Fruit fly (Drosophila melanogaster) whole organism, embryonic: ENCODE results near the gene CG43354.
A peak's percentile ranks its signal among the peaks of the same experiment; 100 is the strongest.

ENCODE experiments used
- Antp ChIP-seq: fragments of 200-800 bp; sonication (Bioruptor generic); optimal IDR thresholded peaks from 3 replicates; lab custom pipeline; 2016; ENCODE audit warnings: missing biosample characterization, missing genetic modification characterization
- Awh ChIP-seq: fragments of 200-800 bp; sonication (Bioruptor generic); IDR thresholded peaks from 2 replicates; pipeline ENCODE4, ENCODE4 v1.3.6; 2022; ENCODE audit warnings: missing biosample characterization, missing genetic modification characterization
- Blimp-1 ChIP-seq: fragments of 200-800 bp; sonication (Bioruptor generic); optimal IDR thresholded peaks from 3 replicates; lab custom pipeline; 2018; ENCODE audit warnings: missing biosample characterization, missing genetic modification characterization, mild to moderate bottlenecking, moderate library complexity, missing genetic modification reagents
- BtbVII ChIP-seq: fragments of 200-800 bp; sonication (Bioruptor generic); optimal IDR thresholded peaks from 3 replicates; lab custom pipeline; 2017; ENCODE audit warnings: missing biosample characterization, mild to moderate bottlenecking, missing genetic modification characterization
- CG10321 ChIP-seq: fragments of 200-800 bp; sonication (Bioruptor generic); IDR thresholded peaks from 2 replicates; pipeline ENCODE4 v1.3.6; 2022; ENCODE audit warnings: missing biosample characterization, missing genetic modification characterization
- CG11504 ChIP-seq: fragments of 200-800 bp; sonication (Bioruptor generic); optimal IDR thresholded peaks from 3 replicates; lab custom pipeline; 2019; ENCODE audit warnings: missing biosample characterization, mild to moderate bottlenecking, missing genetic modification characterization, moderate library complexity
- CG12769 ChIP-seq: fragments of 200-800 bp; sonication (Bioruptor generic); optimal IDR thresholded peaks from 2 replicates; lab custom pipeline; 2019; ENCODE audit warnings: missing biosample characterization, mild to moderate bottlenecking, missing genetic modification characterization, moderate library complexity
- CG1603 ChIP-seq: fragments of 200-800 bp; sonication (Bioruptor generic); optimal IDR thresholded peaks from 2 replicates; lab custom pipeline; 2019; ENCODE audit warnings: missing biosample characterization, mild to moderate bottlenecking, missing genetic modification characterization, moderate library complexity
- CG1647 ChIP-seq: fragments of 200-800 bp; sonication (Bioruptor generic); optimal IDR thresholded peaks from 3 replicates; lab custom pipeline; 2016; ENCODE audit warnings: missing biosample characterization, missing genetic modification characterization
- CG17186 ChIP-seq: fragments of 200-800 bp; sonication (Bioruptor generic); optimal IDR thresholded peaks from 3 replicates; lab custom pipeline; 2017; ENCODE audit warnings: missing biosample characterization, missing genetic modification reagents, missing genetic modification characterization
- CG2199 ChIP-seq: fragments of 200-800 bp; sonication (Bioruptor generic); IDR thresholded peaks from 3 replicates; pipeline ENCODE4 v1.3.6; 2022; ENCODE audit warnings: missing biosample characterization, missing genetic modification characterization
- CG30431 ChIP-seq: fragments of 200-800 bp; sonication (Bioruptor generic); optimal IDR thresholded peaks from 2 replicates; lab custom pipeline; 2017; ENCODE audit warnings: missing biosample characterization, missing genetic modification characterization
- CG31365 ChIP-seq: fragments of 200-800 bp; sonication (Bioruptor generic); optimal IDR thresholded peaks from 2 replicates; lab custom pipeline; 2018; ENCODE audit warnings: missing biosample characterization, mild to moderate bottlenecking, missing genetic modification characterization
- CG4404 ChIP-seq: fragments of 200-800 bp; sonication (Bioruptor generic); IDR thresholded peaks from 2 replicates; pipeline ENCODE4 v1.3.6; 2022; ENCODE audit warnings: missing biosample characterization, missing genetic modification characterization
- CG6175 ChIP-seq: fragments of 200-800 bp; sonication (Bioruptor generic); IDR thresholded peaks from 3 replicates; pipeline ENCODE4 v1.3.6; 2022; ENCODE audit warnings: missing biosample characterization, missing genetic modification characterization
- CG6689 ChIP-seq: fragments of 200-800 bp; sonication (Bioruptor generic); IDR thresholded peaks from 2 replicates; pipeline ENCODE4 v1.3.6; 2022; ENCODE audit warnings: missing biosample characterization, missing genetic modification characterization
- CG8765 ChIP-seq: fragments of 200-800 bp; sonication (Bioruptor generic); IDR thresholded peaks from 2 replicates; pipeline ENCODE4 v1.3.6; 2022; ENCODE audit warnings: missing biosample characterization, missing genetic modification characterization
- CG9817 ChIP-seq: fragments of 200-800 bp; sonication (Bioruptor generic); optimal IDR thresholded peaks from 2 replicates; lab custom pipeline; 2018; ENCODE audit warnings: missing biosample characterization, mild to moderate bottlenecking, missing genetic modification characterization, moderate library complexity
- CTCF ChIP-seq: fragments of 200-800 bp; sonication (Bioruptor generic); optimal IDR thresholded peaks from 2 replicates; lab custom pipeline; 2017; ENCODE audit warnings: missing biosample characterization, mild to moderate bottlenecking, missing genetic modification characterization, moderate library complexity
- Camta ChIP-seq: fragments of 200-800 bp; sonication (Bioruptor generic); optimal IDR thresholded peaks from 2 replicates; lab custom pipeline; 2016; ENCODE audit warnings: missing biosample characterization, missing genetic modification characterization
- Dek ChIP-seq: fragments of 200-800 bp; sonication (Bioruptor generic); optimal IDR thresholded peaks from 3 replicates; lab custom pipeline; 2019; ENCODE audit warnings: missing biosample characterization, mild to moderate bottlenecking, missing genetic modification characterization, moderate library complexity
- Ets65A ChIP-seq: fragments of 200-800 bp; sonication (Bioruptor generic); peaks from one replicate; lab custom pipeline; 2016; ENCODE audit warnings: missing biosample characterization, missing genetic modification characterization
- HLH4C ChIP-seq: fragments of 200-800 bp; sonication (Bioruptor generic); IDR thresholded peaks from 3 replicates; pipeline ENCODE4 v1.3.6; 2022; ENCODE audit warnings: missing biosample characterization, missing genetic modification characterization; ENCODE audit not compliant: partially characterized antibody
- Hand ChIP-seq: fragments of 200-800 bp; sonication (Bioruptor generic); optimal IDR thresholded peaks from 2 replicates; lab custom pipeline; 2017; ENCODE audit warnings: mild to moderate bottlenecking, missing biosample characterization, missing genetic modification reagents, missing genetic modification characterization
- Ptx1 ChIP-seq: fragments of 200-800 bp; sonication (Bioruptor generic); IDR thresholded peaks from 2 replicates; pipeline ENCODE4 v1.3.6; 2022; ENCODE audit warnings: missing biosample characterization, missing genetic modification characterization
- Ravus ChIP-seq: fragments of 200-800 bp; sonication (Bioruptor generic); IDR thresholded peaks from 2 replicates; pipeline ENCODE4 v1.3.6; 2022; ENCODE audit warnings: missing biosample characterization, missing genetic modification characterization
- Rfx ChIP-seq: fragments of 200-800 bp; sonication (Bioruptor generic); IDR thresholded peaks from 2 replicates; pipeline ENCODE4 v1.3.6; 2022; ENCODE audit warnings: missing biosample characterization, missing genetic modification characterization
- Six4 ChIP-seq: fragments of 200-800 bp; sonication (Bioruptor generic); optimal IDR thresholded peaks from 2 replicates; lab custom pipeline; 2016; ENCODE audit warnings: missing biosample characterization, missing genetic modification characterization
- abd-A ChIP-seq: fragments of 200-800 bp; sonication (Bioruptor generic); optimal IDR thresholded peaks from 3 replicates; lab custom pipeline; 2019; ENCODE audit warnings: missing biosample characterization, mild to moderate bottlenecking, missing genetic modification characterization, moderate library complexity
- ara ChIP-seq: fragments of 200-800 bp; sonication (Bioruptor generic); IDR thresholded peaks from 2 replicates; pipeline ENCODE4 v1.3.6; 2022; ENCODE audit warnings: missing biosample characterization, missing genetic modification characterization
- corto ChIP-seq: fragments of 200-800 bp; sonication (Bioruptor generic); optimal IDR thresholded peaks from 2 replicates; lab custom pipeline; 2016; ENCODE audit warnings: missing biosample characterization, mild to moderate bottlenecking, missing genetic modification characterization, moderate library complexity
- crol ChIP-seq: fragments of 200-800 bp; sonication (Bioruptor generic); IDR thresholded peaks from 2 replicates; pipeline ENCODE4 v1.3.6; 2022; ENCODE audit warnings: missing biosample characterization, missing genetic modification characterization
- disco-r ChIP-seq: fragments of 200-800 bp; sonication (Bioruptor generic); optimal IDR thresholded peaks from 2 replicates; lab custom pipeline; 2016; ENCODE audit warnings: missing biosample characterization, missing genetic modification characterization
- gro ChIP-seq: fragments of 200-800 bp; sonication (Bioruptor generic); optimal IDR thresholded peaks from 2 replicates; lab custom pipeline; 2016; ENCODE audit warnings: missing biosample characterization, missing genetic modification characterization
- gsb ChIP-seq: fragments of 200-800 bp; sonication (Bioruptor generic); IDR thresholded peaks from 2 replicates; pipeline ENCODE4 v1.3.6; 2022; ENCODE audit warnings: missing biosample characterization, missing genetic modification characterization
- kni ChIP-seq: fragments of 200-800 bp; sonication (Bioruptor generic); optimal IDR thresholded peaks from 3 replicates; lab custom pipeline; 2017; ENCODE audit warnings: mild to moderate bottlenecking, missing biosample characterization, missing genetic modification reagents, missing genetic modification characterization
- lov ChIP-seq, 2 experiments: fragments of 200-800 bp in 1 of 2; fragments of >200 bp in 1 of 2; sonication (Bioruptor generic) in 1 of 2; IDR thresholded peaks in 1 of 2; optimal IDR thresholded peaks in 1 of 2; 2 replicates in 1 of 2; 3 replicates in 1 of 2; pipeline versions ENCODE4 v1.3.6 to Lab custom; 2017 to 2022; ENCODE audit warnings: missing biosample characterization in 1 of 2, missing genetic modification characterization in 1 of 2
- mirr ChIP-seq: fragments of 200-800 bp; sonication (Bioruptor generic); optimal IDR thresholded peaks from 3 replicates; lab custom pipeline; 2018; ENCODE audit warnings: missing biosample characterization, mild to moderate bottlenecking, missing genetic modification characterization
- pros ChIP-seq: fragments of 200-800 bp; sonication (Bioruptor generic); optimal IDR thresholded peaks from 3 replicates; lab custom pipeline; 2019; ENCODE audit warnings: missing biosample characterization, mild to moderate bottlenecking, missing genetic modification characterization, moderate library complexity
- pzg ChIP-seq: fragments of 200-800 bp; sonication (Bioruptor generic); optimal IDR thresholded peaks from 3 replicates; lab custom pipeline; 2018; ENCODE audit warnings: missing biosample characterization, mild to moderate bottlenecking, missing genetic modification characterization, moderate library complexity
- seq ChIP-seq: fragments of 200-800 bp; sonication (Bioruptor generic); IDR thresholded peaks from 2 replicates; pipeline ENCODE4 v1.3.6; 2022; ENCODE audit warnings: missing biosample characterization, missing genetic modification characterization
- sim ChIP-seq: fragments of 200-800 bp; sonication (Bioruptor generic); IDR thresholded peaks from 2 replicates; pipeline ENCODE4 v1.3.6; 2022; ENCODE audit warnings: missing biosample characterization, missing genetic modification characterization
- slou ChIP-seq: fragments of 200-800 bp; sonication (Bioruptor generic); optimal IDR thresholded peaks from 3 replicates; lab custom pipeline; 2016; ENCODE audit warnings: missing biosample characterization, missing genetic modification characterization
- stc ChIP-seq: fragments of 200-800 bp; sonication (Bioruptor generic); IDR thresholded peaks from 2 replicates; pipeline ENCODE4 v1.3.6; 2022; ENCODE audit warnings: missing biosample characterization, missing genetic modification characterization
- unpg ChIP-seq: fragments of 200-800 bp; sonication (Bioruptor generic); optimal IDR thresholded peaks from 3 replicates; lab custom pipeline; 2018; ENCODE audit warnings: missing biosample characterization, mild to moderate bottlenecking, missing genetic modification characterization, moderate library complexity
- z ChIP-seq: fragments of 200-800 bp; sonication (Bioruptor generic); IDR thresholded peaks from 3 replicates; pipeline ENCODE4 v1.3.6; 2022; ENCODE audit warnings: missing biosample characterization, missing genetic modification characterization
- zen ChIP-seq: fragments of 200-800 bp; sonication (Bioruptor generic); optimal IDR thresholded peaks from 3 replicates; lab custom pipeline; 2018; ENCODE audit warnings: missing biosample characterization, mild to moderate bottlenecking, missing genetic modification characterization, moderate library complexity
- zf30C ChIP-seq: fragments of 200-800 bp; sonication (Bioruptor generic); optimal IDR thresholded peaks from 3 replicates; lab custom pipeline; 2018; ENCODE audit warnings: missing biosample characterization, mild to moderate bottlenecking, missing genetic modification characterization

The CG43354 gene

DNA sequence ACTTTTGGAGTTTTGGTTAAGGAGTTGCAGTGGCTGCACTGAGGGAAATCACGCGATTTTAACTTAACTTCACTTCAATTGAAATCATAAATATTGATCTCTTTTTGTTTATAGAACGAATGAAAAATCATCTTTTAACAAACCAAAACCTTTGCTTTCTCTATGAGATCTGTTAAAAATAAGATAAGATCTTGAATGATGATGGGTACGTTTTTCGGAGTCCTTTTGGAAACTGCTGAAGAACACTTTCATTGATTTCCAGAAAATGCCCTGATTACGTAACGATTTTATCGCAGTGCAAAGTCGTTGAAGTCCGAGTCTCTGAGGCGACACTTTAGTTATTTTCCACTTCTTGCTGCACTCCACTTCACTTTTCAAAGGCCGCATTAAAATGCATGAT lies 3.1 kb upstream of the CG43354 start (continued):
- TF ChIP-seq Rfx, result no peak
- no peak for TF ChIP-seq Antp (GFP tag; lab: Kevin White, UChicago)
- TF ChIP-seq gsb, result no peak
- TF ChIP-seq CG1603 (tag; lab: Kevin White, UChicago), result peak; percentile 44
- peak; percentile 13; the same call in 1 of the 2 replicates for TF ChIP-seq CG6689 (GFP tag; lab: Robert Waterston, UW)
- TF ChIP-seq unpg (GFP tag; lab: Kevin White, UChicago), result peak; percentile 67
- no peak for TF ChIP-seq seq (GFP tag; lab: Robert Waterston, UW)
- no peak for TF ChIP-seq CG31365
- TF ChIP-seq, all 482 proteins: peak for 132

DNA sequence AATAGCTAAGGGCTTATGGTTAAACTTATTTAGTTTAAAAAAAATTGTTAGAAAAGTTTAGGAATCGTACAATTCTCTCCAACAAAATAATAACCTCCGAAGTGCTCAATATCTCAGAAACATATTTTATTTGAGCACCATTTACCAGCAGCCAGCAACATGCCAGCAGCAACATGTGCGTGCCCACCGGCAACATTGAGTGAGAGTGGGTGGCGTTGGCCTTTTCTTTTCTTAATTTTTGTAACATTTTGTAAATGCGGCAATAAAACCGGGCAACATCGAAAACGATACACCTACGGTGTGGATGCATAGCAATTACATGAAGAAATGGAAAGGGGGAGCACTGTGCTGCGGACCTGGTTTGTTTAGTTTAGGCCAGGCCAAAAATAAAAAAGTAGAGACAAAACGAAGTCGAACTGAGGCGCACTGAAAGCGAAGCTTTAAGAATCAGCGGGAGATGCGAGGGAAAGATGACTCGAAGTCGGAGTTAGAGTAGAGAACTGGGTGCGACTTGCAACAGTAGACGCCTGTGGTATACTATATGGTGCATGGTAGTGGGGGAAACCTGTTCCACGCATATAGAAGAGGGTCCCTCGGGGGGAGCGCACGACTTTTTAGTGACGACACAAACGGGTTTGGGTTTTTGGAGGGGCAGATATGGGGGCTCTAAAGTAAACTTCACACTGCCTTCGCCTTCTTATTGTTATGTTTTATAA lies 2.5 kb upstream of the CG43354 start:
- peak; percentile 33 for TF ChIP-seq BtbVII (GFP tag; lab: Kevin White, UChicago)
- no peak for TF ChIP-seq Ets65A (GFP tag; lab: Kevin White, UChicago)
- peak; percentile 90 for TF ChIP-seq crol (GFP tag; lab: Robert Waterston, UW)
- TF ChIP-seq HLH4C (GFP tag; lab: Robert Waterston, UW), result no peak
- peak; percentile 92; the same call in 2 of the 3 replicates for TF ChIP-seq CG2199 (GFP tag; lab: Robert Waterston, UW)
- TF ChIP-seq CG6175 (GFP tag; lab: Robert Waterston, UW), result peak; percentile 76; the same call in 2 of the 3 replicates
- TF ChIP-seq Blimp-1, result peak; percentile 52
- peak; percentile 95 for TF ChIP-seq kni (GFP tag; lab: Kevin White, UChicago)
- TF ChIP-seq pros (GFP tag; lab: Kevin White, UChicago), result peak; percentile 81
- peak; percentile 98 for TF ChIP-seq CG11504 (tag; lab: Kevin White, UChicago)
- no peak for TF ChIP-seq lov (optimal IDR thresholded peaks at IDR 0.05; lab: Kevin White, UChicago)
- TF ChIP-seq lov (GFP tag; IDR thresholded peaks at IDR 0.05; lab: Robert Waterston, UW), result 0 out of 3 replicates have a peak, but pooled peaks have one; percentile 58
- peak; percentile 39 for TF ChIP-seq CG12769 (tag; lab: Kevin White, UChicago)
- TF ChIP-seq abd-A (tag; lab: Kevin White, UChicago), result peak; percentile 9
- TF ChIP-seq CG1647, result no peak
- TF ChIP-seq z (GFP tag; lab: Robert Waterston, UW), result peak; percentile 91
- TF ChIP-seq, all 482 proteins: peak for 12

DNA sequence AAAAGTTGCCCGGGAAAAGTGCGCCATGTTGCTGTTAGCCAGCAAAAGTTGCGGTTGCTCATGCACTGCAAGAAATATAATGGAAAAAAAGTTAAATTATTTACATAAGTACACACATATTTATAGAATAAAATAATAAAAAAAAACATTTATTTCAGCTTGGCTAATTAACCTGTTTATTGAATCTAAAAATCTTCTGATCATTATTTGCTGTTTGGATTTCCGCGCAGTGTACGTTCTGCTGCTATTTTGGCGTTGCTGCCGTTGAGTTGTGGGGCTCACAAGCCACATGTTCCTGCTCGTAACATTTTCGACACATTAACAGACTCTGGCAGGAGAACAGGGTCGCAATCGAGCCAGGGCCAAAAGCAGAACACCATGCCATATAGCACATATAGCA lies 1.2 kb upstream of the CG43354 start:
- TF ChIP-seq CTCF (GFP tag; lab: Kevin White, UChicago) (no peak), ara (peak; percentile 78; the same call in 1 of the 2 replicates), zen (tag; lab: Kevin White, UChicago) (peak; percentile 24), gro (GFP tag; lab: Kevin White, UChicago) (no peak), CG10321 (GFP tag; lab: Robert Waterston, UW) (no peak), CG4404 (peak; percentile 38; the same call in 1 of the 2 replicates), sim (GFP tag; lab: Robert Waterston, UW) (no peak), disco-r (GFP tag; lab: Kevin White, UChicago) (no peak), CG17186 (GFP tag; lab: Kevin White, UChicago) (no peak), zf30C (GFP tag; lab: Kevin White, UChicago) (no peak), slou (GFP tag; lab: Kevin White, UChicago) (no peak), CG30431 (GFP tag; lab: Kevin White, UChicago) (no peak), corto (GFP tag; lab: Kevin White, UChicago) (peak; percentile 43), Dek (tag; lab: Kevin White, UChicago) (no peak), mirr (no peak), Hand (no peak), pzg (GFP tag; lab: Kevin White, UChicago) (no peak), Camta (GFP tag; lab: Kevin White, UChicago) (no peak), Awh (GFP tag; lab: Robert Waterston, UW) (peak; percentile 63), Ptx1 (GFP tag; lab: Robert Waterston, UW) (peak; percentile 57; the same call in 1 of the 2 replicates), Six4 (GFP tag; lab: Kevin White, UChicago) (peak; percentile 60), Ravus (GFP tag; lab: Robert Waterston, UW) (peak; percentile 25; the same call in 1 of the 2 replicates), CG8765 (GFP tag; lab: Robert Waterston, UW) (no peak), CG9817 (no peak), stc (GFP tag; lab: Robert Waterston, UW) (peak; percentile 64)
